Worm (Caenorhabditis elegans): ENCODE measurements around the gene Y4C6A.4.
"Not testable (repeated sequence)": the region's sequence is repeated elsewhere in the genome, so short reads cannot be mapped to it uniquely, and the experiment has no call there.

Gene Y4C6A.4

DNA sequence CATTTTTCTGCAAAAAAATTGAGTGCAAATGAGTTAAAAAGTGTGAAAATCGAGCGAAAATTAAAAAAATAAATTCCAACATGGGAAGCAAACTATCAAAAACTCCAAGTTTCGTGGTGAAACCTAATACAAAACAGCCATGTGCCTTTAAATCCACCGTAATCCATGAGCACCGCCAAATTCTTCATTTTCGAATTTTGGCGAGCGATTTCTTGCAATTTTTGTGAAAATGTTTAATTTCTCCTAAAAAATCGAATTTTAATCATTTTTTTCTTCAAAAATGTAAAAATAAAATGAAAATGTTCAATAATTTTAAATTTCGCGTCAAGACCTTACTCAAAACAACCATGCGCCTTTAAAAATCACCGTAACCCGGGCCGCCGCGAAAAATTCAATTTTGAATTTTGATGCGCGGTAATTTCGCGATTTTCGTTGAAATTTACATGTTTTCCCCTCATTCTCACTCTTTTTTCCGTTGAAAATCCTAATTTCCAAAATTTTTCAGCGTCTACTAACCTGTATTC lies 33.5 kb downstream of the Y4C6A.4 start, which contains the start of the genes snpc-3.1 and puf-7:
Gene snpc-3.1 (minus strand): TSS at position 51 of the 524 bp plus-strand sequence.
Gene puf-7 (plus strand): TSS at position 506 of the 524 bp plus-strand sequence.
- TF ChIP-seq C08G9.2, hlh-15, unc-86 (tag; optimal IDR thresholded peaks at IDR 0.05): not testable (repeated sequence)

DNA sequence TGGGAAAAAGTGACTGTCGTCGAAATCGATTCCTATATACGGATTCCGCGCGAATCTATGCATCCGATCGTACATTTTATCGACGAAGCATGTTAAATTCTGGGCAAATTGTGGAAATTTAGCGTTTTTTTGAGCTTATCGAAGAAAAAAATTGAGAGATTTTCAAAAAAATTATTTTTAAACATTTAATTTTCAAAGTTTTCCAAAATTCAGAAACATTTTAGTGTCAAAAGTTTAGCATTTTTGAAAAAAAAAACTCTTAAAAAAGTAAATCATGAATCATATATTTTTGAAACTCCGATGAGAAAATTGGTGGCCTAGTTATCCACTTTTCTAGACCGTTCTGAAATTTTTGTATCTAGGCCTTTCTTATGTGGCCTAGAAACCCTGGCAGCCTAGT lies 38.3 kb downstream of the Y4C6A.4 start, which contains the start of gene B0273.115:
Gene B0273.115 (minus strand): TSS at position 101 of the 400 bp plus-strand sequence.
- not testable (repeated sequence) for TF ChIP-seq nhr-232 (tag; optimal IDR thresholded peaks at IDR 0.05); unc-3 (GFP tag; conservative IDR thresholded peaks at IDR 0.05); unc-3 (tag; optimal IDR thresholded peaks at IDR 0.05); nhr-11 (tag; optimal IDR thresholded peaks at IDR 0.05)

- peak; percentile 50 for TF ChIP-seq unc-55 (GFP tag; optimal IDR thresholded peaks at IDR 0.05)
- TF ChIP-seq pqm-1 (tag; optimal IDR thresholded peaks at IDR 0.05): no peak
Measured at ce11 chrIV:5492196-5492595, 39.4 kb downstream of the Y4C6A.4 start.

ce11 chrIV:5493135-5493534 lies 40.4 kb downstream of the Y4C6A.4 start:
- TF ChIP-seq C08G9.2 (tag; optimal IDR thresholded peaks at IDR 0.05): no peak
- TF ChIP-seq ceh-22 (tag; optimal IDR thresholded peaks at IDR 0.05): no peak
- TF ChIP-seq fax-1 (tag; optimal IDR thresholded peaks at IDR 0.05): no peak
- no peak for TF ChIP-seq unc-3 (GFP tag; conservative IDR thresholded peaks at IDR 0.05)
- TF ChIP-seq unc-3 (tag; optimal IDR thresholded peaks at IDR 0.05): no peak
- no peak for TF ChIP-seq unc-86 (tag; optimal IDR thresholded peaks at IDR 0.05)
- no peak for TF ChIP-seq fkh-10 (GFP tag; optimal IDR thresholded peaks at IDR 0.05)
- no peak for TF ChIP-seq pax-1 (tag; optimal IDR thresholded peaks at IDR 0.05)

ce11 chrIV:5493692-5494091 lies 40.9 kb downstream of the Y4C6A.4 start, which contains the start of gene B0273.1:
B0273.1 (plus strand) TSS chrIV:5493992.
- TF ChIP-seq ceh-24 (tag; optimal IDR thresholded peaks at IDR 0.05): no peak
- TF ChIP-seq hlh-30 (tag; optimal IDR thresholded peaks at IDR 0.05; ENCODE audit: insufficient read depth): no peak
- TF ChIP-seq ahr-1 (tag; optimal IDR thresholded peaks at IDR 0.05): no peak
- TF ChIP-seq dve-1 (tag; optimal IDR thresholded peaks at IDR 0.05): no peak
- no peak for TF ChIP-seq rnt-1 (tag; optimal IDR thresholded peaks at IDR 0.05)
- no peak for TF ChIP-seq pax-1 (tag; optimal IDR thresholded peaks at IDR 0.05)
- TF ChIP-seq ceh-14 (tag; optimal IDR thresholded peaks at IDR 0.05): no peak
- no peak for TF ChIP-seq hlh-6 (tag; optimal IDR thresholded peaks at IDR 0.05)
- TF ChIP-seq hlh-8 (tag; optimal IDR thresholded peaks at IDR 0.05): no peak
- TF ChIP-seq pros-1 (tag; optimal IDR thresholded peaks at IDR 0.05): no peak
- TF ChIP-seq unc-86 (tag; optimal IDR thresholded peaks at IDR 0.05): no peak
- no peak for TF ChIP-seq mec-3 (tag; optimal IDR thresholded peaks at IDR 0.05; ENCODE audit: borderline replicate concordance)
- TF ChIP-seq ets-4 (tag; optimal IDR thresholded peaks at IDR 0.05): no peak
- TF ChIP-seq ceh-31 (tag; optimal IDR thresholded peaks at IDR 0.05): no peak
- no peak for TF ChIP-seq ceh-19 (GFP tag; optimal IDR thresholded peaks at IDR 0.05)
- no peak for TF ChIP-seq ttx-3 (tag; optimal IDR thresholded peaks at IDR 0.05)

DNA sequence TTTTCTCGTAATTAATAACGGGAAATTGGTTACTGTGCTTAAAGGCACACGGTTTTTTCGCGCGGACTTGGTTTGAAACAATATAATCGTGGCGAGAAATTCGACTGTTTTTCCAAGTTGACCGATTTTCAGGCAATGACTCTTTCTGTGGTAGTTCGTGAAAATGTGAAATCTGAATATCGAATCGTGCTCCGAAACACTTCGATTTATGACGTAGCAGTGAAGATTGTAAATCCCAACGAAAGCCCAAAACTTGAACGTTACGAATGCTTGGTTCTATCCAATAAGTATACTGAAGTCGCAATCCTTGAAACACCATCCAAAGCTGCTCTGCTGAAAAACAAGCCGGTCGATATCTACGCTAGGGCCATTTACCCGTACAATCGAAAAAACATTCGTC lies 41.3 kb downstream of the Y4C6A.4 start:
- TF ChIP-seq dmd-4 (tag; optimal IDR thresholded peaks at IDR 0.05; ENCODE audit: borderline replicate concordance) (no peak), nhr-232 (tag; optimal IDR thresholded peaks at IDR 0.05) (no peak), nhr-11 (tag; optimal IDR thresholded peaks at IDR 0.05) (no peak), pha-2 (tag; optimal IDR thresholded peaks at IDR 0.05) (no peak), K02D7.2 (tag; optimal IDR thresholded peaks at IDR 0.05) (no peak), ama-1 (optimal IDR thresholded peaks at IDR 0.05) (no peak), fax-1 (tag; optimal IDR thresholded peaks at IDR 0.05) (no peak), zip-5 (tag; optimal IDR thresholded peaks at IDR 0.05) (no peak), ceh-45 (GFP tag; IDR thresholded peaks at IDR 0.05) (no peak), sox-2 (GFP tag; IDR thresholded peaks at IDR 0.05) (no peak), ahr-1 (tag; optimal IDR thresholded peaks at IDR 0.05) (no peak), npax-4 (tag; optimal IDR thresholded peaks at IDR 0.05) (no peak), hlh-15 (tag; optimal IDR thresholded peaks at IDR 0.05) (no peak), K09A11.1 (tag; optimal IDR thresholded peaks at IDR 0.05; ENCODE audit: insufficient read depth) (no peak), fkh-6 (tag; optimal IDR thresholded peaks at IDR 0.05) (no peak), ceh-31 (tag; optimal IDR thresholded peaks at IDR 0.05) (no peak)

Measured in whole organism, late embryonic.